Worm (Caenorhabditis elegans) whole organism, mixed stage, embryonic: ENCODE data around the gene mlt-8.

Experiments used
- ceh-39 ChIP-seq: fragments of 150-350 bp; optimal IDR thresholded peaks from 2 replicates; lab custom pipeline; 2014; ENCODE audit warnings: missing biosample characterization, missing genetic modification characterization
- lin-13 ChIP-seq: fragments of 150-350 bp; optimal IDR thresholded peaks from 2 replicates; lab custom pipeline; 2014; ENCODE audit warnings: missing biosample characterization, missing genetic modification characterization
- mls-2 ChIP-seq: sonication (generic microtip); optimal IDR thresholded peaks from 2 replicates; lab custom pipeline; 2016; ENCODE audit warnings: mild to moderate bottlenecking, missing genetic modification characterization, moderate library complexity, missing compliant biosample characterization
- nhr-12 ChIP-seq: fragments of 150-350 bp; optimal IDR thresholded peaks from 2 replicates; lab custom pipeline; 2014; ENCODE audit warnings: missing biosample characterization, missing genetic modification characterization
- sem-2 ChIP-seq: fragments of 200-800 bp; sonication (Bioruptor generic); optimal IDR thresholded peaks from 2 replicates; lab custom pipeline; 2018; ENCODE audit warnings: mild to moderate bottlenecking, missing genetic modification characterization, missing compliant biosample characterization
- snpc-4 ChIP-seq: fragments of 150-350 bp; optimal IDR thresholded peaks from 2 replicates; lab custom pipeline; 2014; ENCODE audit warnings: missing biosample characterization, missing genetic modification characterization
- unc-39 ChIP-seq: fragments of 150-350 bp; optimal IDR thresholded peaks from 2 replicates; lab custom pipeline; 2014; ENCODE audit warnings: missing biosample characterization, missing genetic modification characterization

mlt-8 gene

DNA sequence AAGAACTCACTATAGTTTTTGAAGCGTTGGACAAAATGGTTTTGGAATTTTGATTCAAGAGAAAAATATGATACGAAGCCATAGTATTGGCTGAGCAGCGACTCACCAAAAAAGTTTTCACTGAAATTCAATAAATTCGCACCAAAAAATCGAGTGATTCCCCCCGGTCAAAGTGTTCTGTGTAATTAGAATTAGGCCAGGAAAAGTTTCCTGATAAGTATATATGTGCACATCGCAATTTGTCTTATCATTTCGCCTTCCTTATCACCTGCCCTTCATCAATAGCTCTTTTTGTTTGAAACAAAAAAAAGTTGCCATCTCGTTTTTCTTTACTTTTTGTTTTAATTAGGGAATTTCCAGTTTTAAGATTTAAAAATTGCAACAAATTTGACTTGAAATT lies 50.2 kb downstream of the mlt-8 start:
- TF ChIP-seq ceh-39 (tag; lab: Kevin White, UChicago) (no peak), sem-2 (GFP tag; lab: Kevin White, UChicago) (no peak), unc-39 (no peak), mls-2 (tag; lab: Kevin White, UChicago) (no peak), nhr-12 (tag; lab: Kevin White, UChicago) (no peak), lin-13 (tag; lab: Kevin White, UChicago) (no peak), snpc-4 (no peak)
